Fruit fly (Drosophila melanogaster) whole organism, embryonic: ENCODE data around the gene sloth1.

Experiments
- Aef1 ChIP-seq: fragments of 200-800 bp; sonication (Bioruptor generic); IDR thresholded peaks from 3 replicates; pipeline ENCODE4 v1.3.6; 2022; ENCODE audit warnings: missing biosample characterization, missing genetic modification characterization
- Antp ChIP-seq: fragments of 200-800 bp; sonication (Bioruptor generic); optimal IDR thresholded peaks from 3 replicates; lab custom pipeline; 2016; ENCODE audit warnings: missing biosample characterization, missing genetic modification characterization
- CG10462 ChIP-seq: fragments of 200-800 bp; sonication (Bioruptor generic); optimal IDR thresholded peaks from 2 replicates; lab custom pipeline; 2016; ENCODE audit warnings: missing biosample characterization, missing genetic modification characterization
- CG11247 ChIP-seq: fragments of 200-800 bp; sonication (Bioruptor generic); IDR thresholded peaks from 2 replicates; pipeline ENCODE4 v1.3.6; 2022; ENCODE audit warnings: missing biosample characterization, missing genetic modification characterization
- CG11723 ChIP-seq: fragments of 200-800 bp; sonication (Bioruptor generic); optimal IDR thresholded peaks from 2 replicates; lab custom pipeline; 2017; ENCODE audit warnings: missing biosample characterization, mild to moderate bottlenecking, missing genetic modification characterization
- CG1233 ChIP-seq: fragments of 200-800 bp; sonication (Bioruptor generic); optimal IDR thresholded peaks from 4 replicates; lab custom pipeline; 2018; ENCODE audit warnings: missing biosample characterization, mild to moderate bottlenecking, missing genetic modification characterization
- CG13287 ChIP-seq: fragments of 200-800 bp; sonication (Bioruptor generic); IDR thresholded peaks from 2 replicates; pipeline ENCODE4 v1.3.6; 2022; ENCODE audit warnings: missing biosample characterization, missing genetic modification characterization; ENCODE audit not compliant: partially characterized antibody
- CG14860 ChIP-seq: fragments of 200-800 bp; sonication (Bioruptor generic); IDR thresholded peaks from 3 replicates; pipeline ENCODE4 v1.3.6; 2022; ENCODE audit warnings: missing biosample characterization, missing genetic modification characterization; ENCODE audit not compliant: partially characterized antibody
- CG17361 ChIP-seq: fragments of 200-800 bp; sonication (Bioruptor generic); IDR thresholded peaks from 3 replicates; pipeline ENCODE4 v1.3.6; 2022; ENCODE audit warnings: missing biosample characterization, missing genetic modification characterization
- CG1792 ChIP-seq: fragments of 200-800 bp; sonication (Bioruptor generic); optimal IDR thresholded peaks from 2 replicates; lab custom pipeline; 2016; ENCODE audit warnings: missing biosample characterization, missing genetic modification characterization
- CG31388 ChIP-seq: fragments of 200-800 bp; sonication (Bioruptor generic); optimal IDR thresholded peaks from 2 replicates; lab custom pipeline; 2016; ENCODE audit warnings: missing biosample characterization, missing genetic modification characterization
- CG3281 ChIP-seq: fragments of 200-800 bp; sonication (Bioruptor generic); optimal IDR thresholded peaks from 3 replicates; lab custom pipeline; 2017; ENCODE audit warnings: missing biosample characterization, mild to moderate bottlenecking, missing genetic modification characterization
- CG3726 ChIP-seq: fragments of 200-800 bp; sonication (Bioruptor generic); IDR thresholded peaks from 3 replicates; pipeline ENCODE4, ENCODE4 v1.3.6; 2022; ENCODE audit warnings: missing biosample characterization, missing genetic modification characterization
- CG3838 ChIP-seq: fragments of 200-800 bp; sonication (Bioruptor generic); optimal IDR thresholded peaks from 3 replicates; lab custom pipeline; 2016; ENCODE audit warnings: missing biosample characterization, missing genetic modification characterization
- CG3847 ChIP-seq: fragments of 200-800 bp; sonication (Bioruptor generic); IDR thresholded peaks from 2 replicates; pipeline ENCODE4 v1.3.6; 2022; ENCODE audit warnings: missing biosample characterization, missing genetic modification characterization
- CG4730 ChIP-seq: fragments of 200-800 bp; sonication (Bioruptor generic); IDR thresholded peaks from 2 replicates; pipeline ENCODE4 v1.3.6; 2022; ENCODE audit warnings: missing biosample characterization, missing genetic modification characterization
- CG5180 ChIP-seq: fragments of 200-800 bp; sonication (Bioruptor generic); optimal IDR thresholded peaks from 3 replicates; lab custom pipeline; 2017; ENCODE audit warnings: missing biosample characterization, missing genetic modification characterization, mild to moderate bottlenecking, moderate library complexity, missing genetic modification reagents
- CG7556 ChIP-seq: fragments of 200-800 bp; sonication (Bioruptor generic); optimal IDR thresholded peaks from 2 replicates; lab custom pipeline; 2017; ENCODE audit warnings: missing biosample characterization, mild to moderate bottlenecking, missing genetic modification characterization
- CG7745 ChIP-seq: fragments of 200-800 bp; sonication (Bioruptor generic); optimal IDR thresholded peaks from 2 replicates; lab custom pipeline; 2018; ENCODE audit warnings: missing biosample characterization, mild to moderate bottlenecking, missing genetic modification characterization, moderate library complexity
- CG7839 ChIP-seq: fragments of 200-800 bp; sonication (Bioruptor generic); optimal IDR thresholded peaks from 3 replicates; lab custom pipeline; 2018; ENCODE audit warnings: missing biosample characterization, mild to moderate bottlenecking, missing genetic modification characterization, moderate library complexity
- CG7963 ChIP-seq: fragments of 200-800 bp; sonication (Bioruptor generic); IDR thresholded peaks from 3 replicates; pipeline ENCODE4 v1.3.6; 2022; ENCODE audit warnings: missing biosample characterization, missing genetic modification characterization; ENCODE audit not compliant: partially characterized antibody
- CG9817 ChIP-seq: fragments of 200-800 bp; sonication (Bioruptor generic); optimal IDR thresholded peaks from 2 replicates; lab custom pipeline; 2018; ENCODE audit warnings: missing biosample characterization, mild to moderate bottlenecking, missing genetic modification characterization, moderate library complexity
- CTCF ChIP-seq: fragments of 200-800 bp; sonication (Bioruptor generic); optimal IDR thresholded peaks from 2 replicates; lab custom pipeline; 2017; ENCODE audit warnings: missing biosample characterization, mild to moderate bottlenecking, missing genetic modification characterization, moderate library complexity
- Deaf1 ChIP-seq: fragments of 200-800 bp; optimal IDR thresholded peaks from 3 replicates; lab custom pipeline; 2019; ENCODE audit warnings: missing biosample characterization, mild to moderate bottlenecking, missing genetic modification characterization, moderate library complexity
- E2f1 ChIP-seq: fragments of 200-800 bp; sonication (Bioruptor generic); IDR thresholded peaks from 2 replicates; pipeline ENCODE4 v1.3.6; 2022; ENCODE audit warnings: missing biosample characterization, missing genetic modification characterization
- E2f2 ChIP-seq: fragments of 200-800 bp; sonication (Bioruptor generic); IDR thresholded peaks from 2 replicates; pipeline ENCODE4 v1.3.6; 2022; ENCODE audit warnings: missing biosample characterization, missing genetic modification characterization
- H15 ChIP-seq: fragments of 200-800 bp; sonication (Bioruptor generic); IDR thresholded peaks from 3 replicates; pipeline ENCODE4 v1.3.6; 2022; ENCODE audit warnings: missing biosample characterization, missing genetic modification characterization
- Optix ChIP-seq: fragments of 200-800 bp; sonication (Bioruptor generic); IDR thresholded peaks from 3 replicates; pipeline ENCODE4 v1.3.6; 2022; ENCODE audit warnings: missing biosample characterization, missing genetic modification characterization
- Rfx ChIP-seq: fragments of 200-800 bp; sonication (Bioruptor generic); IDR thresholded peaks from 2 replicates; pipeline ENCODE4 v1.3.6; 2022; ENCODE audit warnings: missing biosample characterization, missing genetic modification characterization
- Trl ChIP-seq, 3 experiments: fragments of >200 bp in 2 of 3; fragments of 200-800 bp in 1 of 3; sonication (Bioruptor generic) in 1 of 3; optimal IDR thresholded peaks; 2 replicates in 1 of 3; 3 replicates in 2 of 3; lab custom pipeline; 2016 to 2017; ENCODE audit warnings: missing biosample characterization in 1 of 3, missing genetic modification characterization in 1 of 3
- Usf ChIP-seq: fragments of 200-800 bp; sonication (Bioruptor generic); optimal IDR thresholded peaks from 2 replicates; lab custom pipeline; 2017; ENCODE audit warnings: missing genotype, missing biosample characterization, missing genetic modification characterization
- Xrp1 ChIP-seq: fragments of 200-800 bp; sonication (Bioruptor generic); IDR thresholded peaks from 2 replicates; pipeline ENCODE4 v1.3.6; 2022; ENCODE audit warnings: missing biosample characterization, missing genetic modification characterization
- bbx ChIP-seq: fragments of 200-800 bp; sonication (Bioruptor generic); IDR thresholded peaks from 2 replicates; pipeline ENCODE4 v1.3.6; 2022; ENCODE audit warnings: missing biosample characterization, missing genetic modification characterization; ENCODE audit not compliant: partially characterized antibody
- chif ChIP-seq, 2 experiments: fragments of 200-800 bp; sonication (Bioruptor generic); optimal IDR thresholded peaks; 3 replicates each; lab custom pipeline; 2016; ENCODE audit warnings: missing biosample characterization in 2 of 2, missing genetic modification characterization in 2 of 2
- dysf ChIP-seq: fragments of 200-800 bp; sonication (Bioruptor generic); IDR thresholded peaks from 3 replicates; pipeline ENCODE4 v1.3.6; 2022; ENCODE audit warnings: missing biosample characterization, missing genetic modification characterization
- en ChIP-seq: fragments of 200-800 bp; sonication (Bioruptor generic); optimal IDR thresholded peaks from 2 replicates; lab custom pipeline; 2016; ENCODE audit warnings: missing biosample characterization, missing genetic modification characterization
- esg ChIP-seq: fragments of 200-800 bp; sonication (Bioruptor generic); conservative IDR thresholded peaks from 2 replicates; pipeline ENCODE4 v1.3.6; 2022; ENCODE audit warnings: missing biosample characterization, missing genetic modification characterization
- gcm ChIP-seq: fragments of 200-800 bp; sonication (Bioruptor generic); optimal IDR thresholded peaks from 2 replicates; lab custom pipeline; 2019; ENCODE audit warnings: missing biosample characterization, mild to moderate bottlenecking, missing genetic modification characterization, moderate library complexity
- gro ChIP-seq: fragments of 200-800 bp; sonication (Bioruptor generic); optimal IDR thresholded peaks from 2 replicates; lab custom pipeline; 2016; ENCODE audit warnings: missing biosample characterization, missing genetic modification characterization
- h ChIP-seq: fragments of >200 bp; optimal IDR thresholded peaks from 2 replicates; lab custom pipeline; 2017
- inv ChIP-seq: fragments of 200-800 bp; sonication (Bioruptor generic); IDR thresholded peaks from 2 replicates; pipeline ENCODE4 v1.3.6; 2022; ENCODE audit warnings: missing biosample characterization, missing genetic modification characterization; ENCODE audit not compliant: partially characterized antibody
- jing ChIP-seq: fragments of 200-800 bp; sonication (Bioruptor generic); optimal IDR thresholded peaks from 2 replicates; lab custom pipeline; 2018; ENCODE audit warnings: missing biosample characterization, mild to moderate bottlenecking, missing genetic modification characterization
- knrl ChIP-seq: fragments of 200-800 bp; sonication (Bioruptor generic); IDR thresholded peaks from 3 replicates; pipeline ENCODE4 v1.3.6; 2022; ENCODE audit warnings: missing biosample characterization, missing genetic modification characterization; ENCODE audit not compliant: partially characterized antibody
- lmd ChIP-seq: fragments of 200-800 bp; sonication (Bioruptor generic); IDR thresholded peaks from 2 replicates; pipeline ENCODE4 v1.3.6; 2022; ENCODE audit warnings: missing biosample characterization, missing genetic modification characterization
- nom ChIP-seq: fragments of 200-800 bp; sonication (Bioruptor generic); optimal IDR thresholded peaks from 2 replicates; lab custom pipeline; 2017; ENCODE audit warnings: missing biosample characterization, missing genetic modification characterization, mild to moderate bottlenecking, moderate library complexity, missing genetic modification reagents
- onecut ChIP-seq: fragments of 200-800 bp; sonication (Bioruptor generic); IDR thresholded peaks from 2 replicates; pipeline ENCODE4 v1.3.6; 2022; ENCODE audit warnings: missing biosample characterization, missing genetic modification characterization
- otp ChIP-seq: fragments of 200-800 bp; sonication (Bioruptor generic); IDR thresholded peaks from 3 replicates; pipeline ENCODE4, ENCODE4 v1.3.6; 2022; ENCODE audit warnings: missing biosample characterization, missing genetic modification characterization
- ranshi ChIP-seq: fragments of 200-800 bp; sonication (Bioruptor generic); IDR thresholded peaks from 2 replicates; pipeline ENCODE4 v1.3.6; 2022; ENCODE audit warnings: missing biosample characterization, missing genetic modification characterization
- sens ChIP-seq: fragments of 200-800 bp; sonication (Bioruptor generic); peaks from one replicate; lab custom pipeline; 2016; ENCODE audit warnings: missing biosample characterization, missing genetic modification characterization
- sqz ChIP-seq: fragments of 200-800 bp; sonication (Bioruptor generic); optimal IDR thresholded peaks from 3 replicates; lab custom pipeline; 2018; ENCODE audit warnings: missing biosample characterization, mild to moderate bottlenecking, missing genetic modification characterization
- stwl ChIP-seq: fragments of 200-800 bp; sonication (Bioruptor generic); optimal IDR thresholded peaks from 3 replicates; lab custom pipeline; 2018; ENCODE audit warnings: missing biosample characterization, mild to moderate bottlenecking, missing genetic modification characterization, moderate library complexity
- wek ChIP-seq: fragments of 200-800 bp; sonication (Bioruptor generic); optimal IDR thresholded peaks from 3 replicates; lab custom pipeline; 2018; ENCODE audit warnings: missing biosample characterization, mild to moderate bottlenecking, missing genetic modification characterization, moderate library complexity

sloth1 gene

DNA sequence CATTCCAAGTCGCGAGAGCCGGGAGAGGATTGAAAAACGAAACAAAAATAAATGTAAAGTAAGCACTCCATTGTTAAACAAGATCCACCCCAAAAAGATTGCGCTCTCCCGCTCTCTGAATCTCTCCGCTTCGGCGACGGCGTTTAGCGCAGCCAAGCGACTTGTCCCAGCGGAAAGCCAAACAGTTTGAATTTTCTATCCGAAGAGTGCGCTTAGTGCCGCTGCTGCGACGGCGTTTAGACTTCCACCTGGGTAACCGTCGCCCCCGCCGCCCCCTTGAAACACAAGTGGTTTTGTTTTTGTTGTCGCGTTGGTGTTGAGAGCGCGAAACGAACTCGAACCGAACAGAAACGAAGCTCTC is 12.7 kb upstream of the sloth1 start, which contains the start of gene Inx2 (continued):
- TF ChIP-seq CG4730 (GFP tag; lab: Robert Waterston, UW), result no peak
- peak; percentile 6 for TF ChIP-seq gcm
- TF ChIP-seq nom (GFP tag; lab: Kevin White, UChicago), result peak; percentile 77
- TF ChIP-seq ranshi (GFP tag; lab: Robert Waterston, UW), result no peak; the same call in 1 of the 2 replicates
- no peak for TF ChIP-seq h
- no peak for TF ChIP-seq CG11723
- TF ChIP-seq E2f1 (GFP tag; lab: Robert Waterston, UW), result no peak
- no peak for TF ChIP-seq CG11247 (GFP tag; lab: Robert Waterston, UW)
- no peak for TF ChIP-seq CG9817 (tag; lab: Kevin White, UChicago)
- no peak for TF ChIP-seq CG17361 (GFP tag; lab: Robert Waterston, UW)
- TF ChIP-seq jing (GFP tag; lab: Kevin White, UChicago), result no peak
- no peak for TF ChIP-seq Optix
- TF ChIP-seq CG1233 (GFP tag; lab: Kevin White, UChicago), result no peak
- peak; percentile 92 for TF ChIP-seq CG5180 (GFP tag; lab: Kevin White, UChicago)
- TF ChIP-seq Usf (GFP tag; lab: Kevin White, UChicago), result no peak
- TF ChIP-seq CG7839 (tag; lab: Kevin White, UChicago), result peak; percentile 10
- TF ChIP-seq H15 (GFP tag; lab: Robert Waterston, UW), result no peak
- TF ChIP-seq Deaf1 (tag; lab: Kevin White, UChicago), result peak; percentile 99
- TF ChIP-seq CG14860 (GFP tag; lab: Robert Waterston, UW), result no peak
- no peak for TF ChIP-seq stwl
- TF ChIP-seq CG3847, result no peak
- TF ChIP-seq chif (GFP tag; optimal IDR thresholded peaks at IDR 0.05; lab: Kevin White, UChicago), result no peak
- TF ChIP-seq Trl (optimal IDR thresholded peaks at IDR 0.05; lab: Kevin White, UChicago), result peak; percentile 88 to 94
- peak; percentile 57 for TF ChIP-seq Trl (GFP tag; optimal IDR thresholded peaks at IDR 0.05; lab: Kevin White, UChicago)
- TF ChIP-seq inv (GFP tag; lab: Robert Waterston, UW), result 0 out of 2 replicates have a peak, but pooled peaks have one; percentile 12
- no peak for TF ChIP-seq CG3726
- TF ChIP-seq Xrp1 (GFP tag; lab: Robert Waterston, UW), result peak; percentile 34; the same call in 1 of the 2 replicates
- peak; percentile 43; the same call in 1 of the 2 replicates for TF ChIP-seq Rfx (GFP tag; lab: Robert Waterston, UW)
- peak; percentile 32 for TF ChIP-seq onecut (GFP tag; lab: Robert Waterston, UW)
- peak; percentile 67 for TF ChIP-seq bbx (GFP tag; lab: Robert Waterston, UW)
- no peak for TF ChIP-seq esg (GFP tag; lab: Robert Waterston, UW)
- peak; percentile 52 for TF ChIP-seq gro
- no peak for TF ChIP-seq CG1792 (GFP tag; lab: Kevin White, UChicago)
- TF ChIP-seq otp (GFP tag; lab: Robert Waterston, UW), result 0 out of 3 replicates have a peak, but pooled peaks have one; percentile 52
- TF ChIP-seq sens (GFP tag; lab: Kevin White, UChicago), result peak; percentile 58
- TF ChIP-seq CG13287 (GFP tag; lab: Robert Waterston, UW), result peak; percentile 61; the same call in 1 of the 2 replicates
- no peak for TF ChIP-seq CTCF (GFP tag; lab: Kevin White, UChicago)
- TF ChIP-seq CG3838 (GFP tag; lab: Kevin White, UChicago), result no peak
- no peak for TF ChIP-seq en (GFP tag; lab: Kevin White, UChicago)
- 0 out of 3 replicates have a peak, but pooled peaks have one; percentile 41 for TF ChIP-seq knrl (GFP tag; lab: Robert Waterston, UW)
- TF ChIP-seq CG7745 (tag; lab: Kevin White, UChicago), result peak; percentile 7
- TF ChIP-seq CG10462 (GFP tag; lab: Kevin White, UChicago), result no peak
- TF ChIP-seq CG7556 (GFP tag; lab: Kevin White, UChicago), result no peak
- TF ChIP-seq sqz (GFP tag; lab: Kevin White, UChicago), result peak; percentile 42
- peak; percentile 26; the same call in 1 of the 3 replicates for TF ChIP-seq dysf (GFP tag; lab: Robert Waterston, UW)
- peak; percentile 38 for TF ChIP-seq CG3281 (GFP tag; lab: Kevin White, UChicago)
- peak; percentile 49 for TF ChIP-seq wek (GFP tag; lab: Kevin White, UChicago)
- TF ChIP-seq Antp, result peak; percentile 13
- TF ChIP-seq CG7963, result no peak
- no peak for TF ChIP-seq CG31388 (GFP tag; lab: Kevin White, UChicago)
- peak; percentile 74 for TF ChIP-seq Aef1 (GFP tag; lab: Robert Waterston, UW)
- no peak for TF ChIP-seq lmd (GFP tag; lab: Robert Waterston, UW)
- TF ChIP-seq E2f2 (GFP tag; lab: Robert Waterston, UW), result peak; percentile 31; the same call in 1 of the 2 replicates
